Worm (Caenorhabditis elegans) whole organism, young adult: Measurements from ENCODE around the gene adah-1.

Source experiments
- B0261.1 ChIP-seq: sonication (generic microtip); optimal IDR thresholded peaks from 2 replicates; lab custom pipeline; 2016; ENCODE audit warnings: mild to moderate bottlenecking, missing genetic modification characterization, moderate library complexity, missing compliant biosample characterization
- B0336.3 ChIP-seq: fragments of 200-800 bp; sonication (Bioruptor generic); IDR thresholded peaks from 2 replicates; pipeline ENCODE4 v1.3.6; 2022; ENCODE audit warnings: missing genetic modification characterization, missing compliant biosample characterization
- C06A6.2 ChIP-seq: fragments of 200-800 bp; sonication (Bioruptor generic); conservative IDR thresholded peaks from 2 replicates; pipeline ENCODE4 v1.3.6; 2022; ENCODE audit warnings: missing genetic modification characterization, missing compliant biosample characterization
- C17E4.6 ChIP-seq: fragments of 200-800 bp; sonication (Bioruptor generic); IDR thresholded peaks from 2 replicates; pipeline ENCODE4 v1.3.6; 2022; ENCODE audit warnings: missing genetic modification reagents, missing genetic modification characterization, missing compliant biosample characterization
- F39B2.1 ChIP-seq: fragments of 200-800 bp; sonication (Bioruptor generic); IDR thresholded peaks from 2 replicates; pipeline ENCODE4 v1.3.6; 2022; ENCODE audit warnings: missing genetic modification reagents, missing genetic modification characterization, missing compliant biosample characterization
- F49E8.2 ChIP-seq: sonication (generic microtip); optimal IDR thresholded peaks from 3 replicates; lab custom pipeline; 2017; ENCODE audit warnings: missing genetic modification characterization, mild to moderate bottlenecking, missing compliant biosample characterization, antibody characterized with exemption, moderate library complexity; ENCODE audit not compliant: insufficient read depth
- F57C9.4 ChIP-seq: sonication (generic microtip); optimal IDR thresholded peaks from 2 replicates; lab custom pipeline; 2017; ENCODE audit warnings: mild to moderate bottlenecking, missing genetic modification characterization, missing compliant biosample characterization
- ama-1 ChIP-seq, 3 experiments: fragments of 150-350 bp in 1 of 3; sonication (generic microtip) in 2 of 3; optimal IDR thresholded peaks; 2 replicates each; lab custom pipeline; 2014 to 2018; ENCODE audit warnings: missing biosample characterization in 2 of 3, missing genetic modification characterization in 2 of 3, missing genetic modification reagents in 2 of 3
- aptf-2 ChIP-seq: fragments of 200-800 bp; sonication (Bioruptor generic); conservative IDR thresholded peaks from 2 replicates; pipeline ENCODE4 v1.3.6; 2022; ENCODE audit warnings: missing genetic modification reagents, missing genetic modification characterization, missing compliant biosample characterization
- athp-1 ChIP-seq: sonication (generic microtip); optimal IDR thresholded peaks from 2 replicates; lab custom pipeline; 2017; ENCODE audit warnings: mild to moderate bottlenecking, missing genetic modification characterization, missing compliant biosample characterization
- attf-6 ChIP-seq: fragments of 200-800 bp; sonication (Bioruptor generic); IDR thresholded peaks from 2 replicates; pipeline ENCODE4 v1.3.6; 2022; ENCODE audit warnings: missing genetic modification reagents, missing genetic modification characterization, missing compliant biosample characterization
- ccch-3 ChIP-seq: fragments of 200-800 bp; sonication (Bioruptor generic); optimal IDR thresholded peaks from 2 replicates; lab custom pipeline; 2018; ENCODE audit warnings: mild to moderate bottlenecking, missing genetic modification characterization, missing compliant biosample characterization
- cebp-2 ChIP-seq: fragments of 200-800 bp; sonication (Bioruptor generic); IDR thresholded peaks from 2 replicates; pipeline ENCODE4 v1.3.6; 2022; ENCODE audit warnings: missing genetic modification characterization, missing compliant biosample characterization
- ceh-40 ChIP-seq: fragments of 200-800 bp; sonication (Bioruptor generic); IDR thresholded peaks from 2 replicates; pipeline ENCODE4 v1.3.6; 2022; ENCODE audit warnings: missing genetic modification characterization, missing compliant biosample characterization
- ceh-91 ChIP-seq: fragments of 200-800 bp; sonication (Bioruptor generic); IDR thresholded peaks from 2 replicates; pipeline ENCODE4 v1.3.6; 2022; ENCODE audit warnings: missing genetic modification reagents, missing genetic modification characterization, missing compliant biosample characterization
- dpff-1 ChIP-seq: sonication (generic microtip); optimal IDR thresholded peaks from 2 replicates; lab custom pipeline; 2017; ENCODE audit warnings: mild to moderate bottlenecking, missing genetic modification characterization, missing compliant biosample characterization
- efl-1 ChIP-seq: fragments of 150-350 bp; optimal IDR thresholded peaks from 2 replicates; lab custom pipeline; 2014; ENCODE audit warnings: missing biosample characterization, missing genetic modification reagents, missing genetic modification characterization
- egl-44 ChIP-seq: fragments of 200-800 bp; sonication (Bioruptor generic); IDR thresholded peaks from 2 replicates; pipeline ENCODE4 v1.3.6; 2022; ENCODE audit warnings: missing genetic modification reagents, missing genetic modification characterization, missing compliant biosample characterization
- gei-17 ChIP-seq: fragments of 200-800 bp; sonication (Bioruptor generic); optimal IDR thresholded peaks from 2 replicates; lab custom pipeline; 2018; ENCODE audit warnings: mild to moderate bottlenecking, missing genetic modification characterization, missing compliant biosample characterization
- hmg-20 ChIP-seq: fragments of 200-800 bp; sonication (Bioruptor generic); IDR thresholded peaks from 2 replicates; pipeline ENCODE4 v1.3.6; 2022; ENCODE audit warnings: missing genetic modification reagents, missing genetic modification characterization, missing compliant biosample characterization
- hsf-1 ChIP-seq: fragments of 200-800 bp; sonication (Bioruptor generic); IDR thresholded peaks from 2 replicates; pipeline ENCODE4 v1.3.6; 2022; ENCODE audit warnings: missing genetic modification reagents, missing genetic modification characterization, missing compliant biosample characterization
- lin-35 ChIP-seq, 3 experiments: fragments of 150-350 bp in 2 of 3; sonication (generic microtip) in 1 of 3; optimal IDR thresholded peaks; 2 replicates each; lab custom pipeline; 2014 to 2018; ENCODE audit warnings: missing biosample characterization in 3 of 3, missing genetic modification characterization in 3 of 3, missing genetic modification reagents in 3 of 3
- lin-40 ChIP-seq: sonication (generic microtip); optimal IDR thresholded peaks from 2 replicates; lab custom pipeline; 2016; ENCODE audit warnings: missing genetic modification characterization, mild to moderate bottlenecking, missing compliant biosample characterization, missing genotype, missing genetic modification reagents
- lin-54 ChIP-seq: fragments of 200-800 bp; sonication (Bioruptor generic); optimal IDR thresholded peaks from 2 replicates; lab custom pipeline; 2018; ENCODE audit warnings: mild to moderate bottlenecking, missing genetic modification characterization, missing compliant biosample characterization
- lsy-27 ChIP-seq: sonication (generic microtip); optimal IDR thresholded peaks from 2 replicates; lab custom pipeline; 2017; ENCODE audit warnings: missing genetic modification characterization, mild to moderate bottlenecking, missing compliant biosample characterization, antibody characterized with exemption, missing genotype, borderline replicate concordance; ENCODE audit not compliant: insufficient read depth
- madf-6 ChIP-seq: fragments of 200-800 bp; sonication (Bioruptor generic); IDR thresholded peaks from 2 replicates; pipeline ENCODE4 v1.3.6; 2022; ENCODE audit warnings: missing genetic modification reagents, missing genetic modification characterization, missing compliant biosample characterization
- mcd-1 ChIP-seq: fragments of 200-800 bp; sonication (Bioruptor generic); IDR thresholded peaks from 2 replicates; pipeline ENCODE4 v1.3.6; 2022; ENCODE audit warnings: missing genetic modification reagents, missing genetic modification characterization, missing compliant biosample characterization
- mel-28 ChIP-seq: sonication (generic microtip); optimal IDR thresholded peaks from 2 replicates; lab custom pipeline; 2016; ENCODE audit warnings: borderline replicate concordance, mild to moderate bottlenecking, missing genetic modification characterization, missing compliant biosample characterization
- mes-4 ChIP-seq: sonication (generic microtip); optimal IDR thresholded peaks from 2 replicates; lab custom pipeline; 2016; ENCODE audit warnings: missing genotype, missing genetic modification characterization, missing compliant biosample characterization
- nfya-1 ChIP-seq: sonication (generic microtip); optimal IDR thresholded peaks from 2 replicates; lab custom pipeline; 2017; ENCODE audit warnings: antibody characterized with exemption, missing compliant biosample characterization, missing genetic modification characterization, borderline replicate concordance; ENCODE audit not compliant: insufficient read depth
- nhr-179 ChIP-seq: sonication (generic microtip); optimal IDR thresholded peaks from 2 replicates; lab custom pipeline; 2016; ENCODE audit warnings: mild to moderate bottlenecking, missing genetic modification characterization, missing compliant biosample characterization
- nhr-80 ChIP-seq: sonication (generic microtip); optimal IDR thresholded peaks from 2 replicates; lab custom pipeline; 2016; ENCODE audit warnings: missing genetic modification characterization, missing compliant biosample characterization
- pha-4 ChIP-seq: fragments of 150-350 bp; sonication (generic microtip); optimal IDR thresholded peaks from 2 replicates; lab custom pipeline; 2014; ENCODE audit warnings: missing biosample characterization, missing genetic modification reagents, missing genetic modification characterization
- rcor-1 ChIP-seq: fragments of 200-800 bp; sonication (Bioruptor generic); IDR thresholded peaks from 2 replicates; pipeline ENCODE4 v1.3.6; 2022; ENCODE audit warnings: missing genetic modification reagents, missing genetic modification characterization, missing compliant biosample characterization
- rec-8 ChIP-seq, 2 experiments: sonication (generic microtip); optimal IDR thresholded peaks; 2 replicates each; lab custom pipeline; 2016; ENCODE audit warnings: mild to moderate bottlenecking in 2 of 2, missing genetic modification characterization in 2 of 2, missing genetic modification reagents in 2 of 2, missing genotype in 2 of 2, missing biosample characterization in 1 of 2, missing compliant biosample characterization in 1 of 2, moderate library complexity in 1 of 2
- repo-1 ChIP-seq: sonication (generic microtip); optimal IDR thresholded peaks from 2 replicates; lab custom pipeline; 2017; ENCODE audit warnings: mild to moderate bottlenecking, missing genetic modification characterization, missing compliant biosample characterization
- rpc-1 ChIP-seq, 2 experiments: fragments of 150-350 bp in 1 of 2; sonication (generic microtip) in 1 of 2; optimal IDR thresholded peaks; 2 replicates each; lab custom pipeline; 2014 to 2018; ENCODE audit warnings: missing biosample characterization in 1 of 2, missing genetic modification characterization in 1 of 2, missing genetic modification reagents in 1 of 2, missing genotype in 1 of 2
- sea-2 ChIP-seq: fragments of 200-800 bp; sonication (Bioruptor generic); IDR thresholded peaks from 2 replicates; pipeline ENCODE4 v1.3.6; 2022; ENCODE audit warnings: missing genetic modification characterization, missing compliant biosample characterization
- snpc-3.4 ChIP-seq: sonication (generic microtip); optimal IDR thresholded peaks from 2 replicates; lab custom pipeline; 2017; ENCODE audit warnings: missing genetic modification characterization, mild to moderate bottlenecking, missing compliant biosample characterization, antibody characterized with exemption, moderate library complexity, missing genotype, missing genetic modification reagents
- snpc-4 ChIP-seq, 5 experiments: fragments of 150-350 bp in 1 of 5; sonication (generic microtip) in 4 of 5; optimal IDR thresholded peaks; 2 replicates each; lab custom pipeline; 2014 to 2018; ENCODE audit warnings: missing genetic modification characterization in 5 of 5, missing biosample characterization in 3 of 5, antibody characterized with exemption in 2 of 5, mild to moderate bottlenecking in 2 of 5, missing compliant biosample characterization in 2 of 5, missing genotype in 2 of 5, moderate library complexity in 2 of 5, missing genetic modification reagents in 1 of 5
- somi-1 ChIP-seq: fragments of 200-800 bp; sonication (Bioruptor generic); optimal IDR thresholded peaks from 2 replicates; lab custom pipeline; 2018; ENCODE audit warnings: mild to moderate bottlenecking, missing genetic modification characterization, missing compliant biosample characterization
- unc-130 ChIP-seq: sonication (generic microtip); optimal IDR thresholded peaks from 2 replicates; lab custom pipeline; 2016; ENCODE audit warnings: missing genetic modification reagents, missing genetic modification characterization, missing compliant biosample characterization
- xnd-1 ChIP-seq: sonication (generic microtip); optimal IDR thresholded peaks from 2 replicates; lab custom pipeline; 2016; ENCODE audit warnings: missing genotype, missing genetic modification reagents, missing genetic modification characterization, missing compliant biosample characterization
- zfh-2 ChIP-seq: fragments of 200-800 bp; sonication (Bioruptor generic); conservative IDR thresholded peaks from 2 replicates; pipeline ENCODE4 v1.3.6; 2022; ENCODE audit warnings: missing genetic modification reagents, missing genetic modification characterization, missing compliant biosample characterization
- ztf-25 ChIP-seq: fragments of 200-800 bp; sonication (Bioruptor generic); IDR thresholded peaks from 2 replicates; pipeline ENCODE4 v1.3.6; 2022; ENCODE audit warnings: missing genetic modification reagents, missing genetic modification characterization, missing compliant biosample characterization

Gene adah-1

DNA sequence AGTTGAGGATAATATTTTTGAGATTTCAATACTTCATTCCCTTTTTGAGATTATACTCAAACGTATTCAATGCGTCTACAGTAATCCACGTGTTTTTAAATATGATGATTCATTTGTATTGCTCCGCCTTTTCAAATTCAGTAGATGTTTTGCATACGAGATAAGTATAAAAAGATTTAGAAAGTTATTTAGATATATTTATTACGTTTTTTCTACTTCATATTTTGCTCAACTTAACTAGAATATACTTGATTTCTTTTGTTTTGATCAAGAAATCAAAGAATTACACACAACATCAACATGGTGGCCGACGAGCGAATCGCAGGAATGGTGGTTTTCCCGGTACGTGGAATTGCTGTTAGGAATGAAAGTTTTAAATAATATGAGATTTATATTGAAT lies 33.7 kb downstream of the adah-1 start, which contains the start of gene srx-50:
Gene srx-50 (plus strand): TSS at position 301 of the 400 bp plus-strand sequence.
- TF ChIP-seq unc-130 (GFP tag; lab: Kevin White, UChicago) (no peak), F49E8.2 (no peak), hmg-20 (GFP tag; lab: Robert Waterston, UW) (no peak), C06A6.2 (GFP tag; lab: Robert Waterston, UW) (no peak), pha-4 (no peak), ceh-40 (GFP tag; lab: Robert Waterston, UW) (no peak), efl-1 (GFP tag; lab: Kevin White, UChicago) (no peak), snpc-4 (GFP tag; optimal IDR thresholded peaks at IDR 0.05; lab: Kevin White, UChicago) (no peak), snpc-4 (tag; optimal IDR thresholded peaks at IDR 0.05; lab: Kevin White, UChicago) (no peak), lin-40 (no peak), ccch-3 (GFP tag; lab: Kevin White, UChicago) (no peak), rcor-1 (GFP tag; lab: Robert Waterston, UW) (no peak), rpc-1 (optimal IDR thresholded peaks at IDR 0.05; lab: Kevin White, UChicago) (no peak), rpc-1 (tag; optimal IDR thresholded peaks at IDR 0.05; lab: Kevin White, UChicago) (no peak), ceh-91 (GFP tag; lab: Robert Waterston, UW) (no peak), athp-1 (tag; lab: Kevin White, UChicago) (no peak), ztf-25 (GFP tag; lab: Robert Waterston, UW) (no peak), sea-2 (GFP tag; lab: Robert Waterston, UW) (no peak), ama-1 (optimal IDR thresholded peaks at IDR 0.05; lab: Kevin White, UChicago) (no peak), ama-1 (GFP tag; optimal IDR thresholded peaks at IDR 0.05; lab: Kevin White, UChicago) (no peak), nfya-1 (tag; lab: Kevin White, UChicago) (no peak), repo-1 (tag; lab: Kevin White, UChicago) (no peak), lin-54 (GFP tag; lab: Kevin White, UChicago) (no peak)

ce11 chrIV:7062697-7063096 lies 38.7 kb downstream of the adah-1 start:
- TF ChIP-seq F57C9.4 (tag; lab: Kevin White, UChicago) (no peak), C17E4.6 (GFP tag; lab: Robert Waterston, UW) (no peak), B0261.1 (tag; lab: Kevin White, UChicago) (no peak), nhr-179 (no peak), athp-1 (tag; lab: Kevin White, UChicago) (no peak), hmg-20 (GFP tag; lab: Robert Waterston, UW) (no peak), madf-6 (no peak), xnd-1 (tag; lab: Kevin White, UChicago) (no peak), lin-35 (GFP tag; optimal IDR thresholded peaks at IDR 0.05; lab: Kevin White, UChicago) (no peak), mel-28 (tag; lab: Kevin White, UChicago) (no peak), lsy-27 (no peak)

ce11 chrIV:7065022-7065421 lies 41.0 kb downstream of the adah-1 start, which contains the start of gene Y43B11AL.1:
Gene Y43B11AL.1, plus strand, starts transcription at chrIV:7065322.
- TF ChIP-seq mcd-1 (GFP tag; lab: Robert Waterston, UW) (no peak), cebp-2 (GFP tag; lab: Robert Waterston, UW) (no peak), egl-44 (GFP tag; lab: Robert Waterston, UW) (no peak), nhr-80 (tag; lab: Kevin White, UChicago) (no peak), zfh-2 (GFP tag; lab: Robert Waterston, UW) (no peak), gei-17 (no peak), B0336.3 (GFP tag; lab: Robert Waterston, UW) (no peak), mel-28 (tag; lab: Kevin White, UChicago) (no peak), snpc-3.4 (tag; lab: Kevin White, UChicago) (no peak), mes-4 (tag; lab: Kevin White, UChicago) (no peak), aptf-2 (GFP tag; lab: Robert Waterston, UW) (no peak), lin-35 (GFP tag; optimal IDR thresholded peaks at IDR 0.05; lab: Kevin White, UChicago) (no peak), somi-1 (GFP tag; lab: Kevin White, UChicago) (no peak), hsf-1 (GFP tag; lab: Robert Waterston, UW) (no peak), rec-8 (tag; optimal IDR thresholded peaks at IDR 0.05; lab: Kevin White, UChicago) (no peak), attf-6 (no peak), F49E8.2 (no peak), F39B2.1 (GFP tag; lab: Robert Waterston, UW) (no peak), dpff-1 (tag; lab: Kevin White, UChicago) (no peak)
